Fruit fly (Drosophila melanogaster) whole organism: ENCODE results near the gene fng.

Experiments
- CG8478 ChIP-seq: fragments of >200 bp; optimal IDR thresholded peaks from 2 replicates; lab custom pipeline; 2018; ENCODE audit warnings: inconsistent platforms
- pan ChIP-seq: fragments of >200 bp; optimal IDR thresholded peaks from 2 replicates; lab custom pipeline; 2017
- usp ChIP-seq: fragments of >200 bp; optimal IDR thresholded peaks from 2 replicates; lab custom pipeline; 2017; ENCODE audit warnings: missing biosample characterization, missing genetic modification characterization, mixed read lengths

DNA sequence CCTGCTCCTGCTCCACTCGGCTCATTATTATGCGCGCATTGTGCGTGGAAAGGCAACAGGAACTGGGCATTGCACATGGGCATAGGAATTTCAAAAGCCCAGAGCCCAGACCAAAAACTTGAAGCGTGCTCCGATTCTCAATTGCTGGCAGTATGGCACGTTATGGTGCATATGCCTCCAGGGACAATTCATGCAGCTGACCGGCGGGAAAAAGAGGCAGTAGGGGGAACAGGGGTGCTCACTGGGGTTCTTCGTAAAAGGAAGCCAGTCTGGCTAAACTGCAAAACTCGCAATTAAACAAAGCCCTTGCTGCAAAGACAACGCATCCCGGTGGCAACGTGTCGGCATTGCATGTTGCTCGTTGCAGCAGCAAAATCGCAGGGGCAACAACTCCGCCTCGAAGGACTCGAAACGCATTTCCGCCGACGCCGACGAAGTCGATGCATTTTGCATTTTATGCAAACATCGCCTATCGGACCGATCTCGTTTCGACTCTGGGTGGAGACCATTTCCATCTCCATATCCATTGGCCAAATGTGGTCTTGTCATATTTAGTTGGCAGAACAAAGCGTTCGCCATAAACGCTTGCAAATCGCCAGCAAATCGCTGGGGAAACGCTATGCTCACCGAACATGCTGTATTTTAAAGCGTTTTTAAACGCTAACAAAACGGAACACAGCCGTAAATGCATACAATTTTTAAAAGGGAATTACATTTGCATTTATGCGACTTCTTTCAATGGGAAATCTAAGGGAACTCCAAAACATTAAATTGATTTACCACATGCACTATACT is 35.3 kb upstream of the fng start:
- no peak for TF ChIP-seq pan
- no peak for TF ChIP-seq usp (GFP tag; lab: Kevin White, UChicago)
- no peak for TF ChIP-seq CG8478
